Worm (Caenorhabditis elegans): ENCODE results near the gene srb-1.

DNA sequence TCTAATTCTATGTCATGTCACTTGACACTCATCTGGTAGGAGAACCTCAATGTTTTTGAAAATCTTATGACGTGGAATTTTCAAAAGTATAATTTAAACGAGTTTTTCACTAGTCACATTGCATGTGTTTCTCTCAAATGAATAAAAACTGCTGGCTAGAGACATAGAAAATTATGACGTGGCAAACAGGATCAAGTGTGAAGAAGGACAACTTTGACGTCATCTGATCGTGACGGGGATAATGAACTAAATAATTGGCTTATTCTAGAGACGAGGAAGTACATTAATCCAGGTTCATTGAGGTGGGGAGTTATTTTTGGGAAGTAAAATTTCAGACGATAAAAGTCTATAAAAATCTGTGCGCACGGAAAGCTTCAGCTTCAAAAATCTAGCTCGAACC, 12.4 kb upstream of the srb-1 start:
- no peak for TF ChIP-seq ama-1 (optimal IDR thresholded peaks at IDR 0.05)
- TF ChIP-seq hmg-4 (GFP tag; optimal IDR thresholded peaks at IDR 0.05) = no peak

Measured in whole organism, early embryonic.